Worm (Caenorhabditis elegans) whole organism, mixed stage, embryonic: Measurements from ENCODE around the gene orc-4.

Experiments used
- blmp-1 ChIP-seq: fragments of 150-350 bp; optimal IDR thresholded peaks from 2 replicates; lab custom pipeline; 2014; ENCODE audit warnings: missing biosample characterization, missing genetic modification characterization
- ceh-43 ChIP-seq: fragments of 200-800 bp; sonication (Bioruptor generic); optimal IDR thresholded peaks from 2 replicates; lab custom pipeline; 2018; ENCODE audit warnings: mild to moderate bottlenecking, missing genetic modification characterization, moderate library complexity, missing compliant biosample characterization
- drap-1 ChIP-seq: fragments of 200-800 bp; sonication (Bioruptor generic); optimal IDR thresholded peaks from 3 replicates; lab custom pipeline; 2018; ENCODE audit warnings: mild to moderate bottlenecking, missing genetic modification characterization, missing compliant biosample characterization
- nhr-28 ChIP-seq: fragments of 150-350 bp; optimal IDR thresholded peaks from 2 replicates; lab custom pipeline; 2014; ENCODE audit warnings: missing biosample characterization, missing genetic modification characterization
- pha-4 ChIP-seq: fragments of 150-350 bp; optimal IDR thresholded peaks from 2 replicates; lab custom pipeline; 2018; ENCODE audit warnings: missing biosample characterization, missing genetic modification reagents, missing genetic modification characterization
- ztf-11 ChIP-seq: fragments of 150-350 bp; optimal IDR thresholded peaks from 2 replicates; lab custom pipeline; 2014; ENCODE audit warnings: missing biosample characterization, missing genetic modification characterization

- TF ChIP-seq nhr-28 (tag; lab: Kevin White, UChicago) (no peak), pha-4 (no peak), ztf-11 (tag; lab: Kevin White, UChicago) (no peak), drap-1 (GFP tag; lab: Kevin White, UChicago) (no peak), blmp-1 (tag; lab: Kevin White, UChicago) (no peak), ceh-43 (GFP tag; lab: Kevin White, UChicago) (no peak)
These were observed 10.1 kb downstream of the orc-4 start for ce11 chrIII:10656069-10656468.
